Worm (Caenorhabditis elegans) whole organism, early embryonic: ENCODE results near the gene Y51H7C.10.

Experiments
- ama-1 ChIP-seq: fragments of 150-350 bp; optimal IDR thresholded peaks from 2 replicates; lab custom pipeline; 2014
- ceh-13 ChIP-seq: fragments of 200-800 bp; sonication (Bioruptor generic); optimal IDR thresholded peaks from 2 replicates; lab custom pipeline; 2018; ENCODE audit warnings: mild to moderate bottlenecking, missing genetic modification characterization, missing compliant biosample characterization
- hnd-1 ChIP-seq: sonication (generic microtip); optimal IDR thresholded peaks from 2 replicates; lab custom pipeline; 2016; ENCODE audit warnings: missing genetic modification characterization, missing compliant biosample characterization

DNA sequence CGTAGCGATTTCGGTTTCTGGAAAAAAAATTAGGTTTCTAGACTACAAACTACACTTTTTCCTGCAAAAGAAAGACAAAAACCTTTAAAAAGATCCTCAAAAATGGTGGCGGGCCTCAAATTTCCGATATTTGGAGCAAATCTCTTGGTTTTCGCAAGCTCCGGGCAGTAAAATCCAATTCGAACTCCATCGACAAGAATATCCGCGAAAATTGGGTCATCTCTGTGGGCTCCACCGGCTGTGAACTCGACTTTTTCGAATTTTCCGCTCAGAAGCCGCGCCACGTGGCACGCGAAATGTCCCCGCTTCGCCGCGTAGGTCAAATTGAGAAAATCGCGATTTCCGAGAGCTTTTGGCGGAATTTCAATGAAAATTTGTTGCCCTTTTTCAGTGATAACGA lies 13.2 kb upstream of the Y51H7C.10 start:
- TF ChIP-seq ama-1 (lab: Kevin White, UChicago) (no peak), ceh-13 (GFP tag; lab: Kevin White, UChicago) (no peak), hnd-1 (tag; lab: Kevin White, UChicago) (no peak)
